Fruit fly (Drosophila melanogaster) whole organism, embryonic: ENCODE data around the gene CG15203.

ENCODE experiments used
- BEAF-32 ChIP-seq: fragments of 200-800 bp; sonication (Bioruptor generic); optimal IDR thresholded peaks from 3 replicates; lab custom pipeline; 2017; ENCODE audit warnings: missing biosample characterization, missing genetic modification characterization, mild to moderate bottlenecking, moderate library complexity, missing genetic modification reagents
- CG10321 ChIP-seq: fragments of 200-800 bp; sonication (Bioruptor generic); IDR thresholded peaks from 2 replicates; pipeline ENCODE4 v1.3.6; 2022; ENCODE audit warnings: missing biosample characterization, missing genetic modification characterization
- CG10543 ChIP-seq: fragments of 200-800 bp; sonication (Bioruptor generic); optimal IDR thresholded peaks from 3 replicates; lab custom pipeline; 2017; ENCODE audit warnings: missing biosample characterization, mild to moderate bottlenecking, missing genetic modification characterization, moderate library complexity
- CG10654 ChIP-seq: fragments of 200-800 bp; sonication (Bioruptor generic); optimal IDR thresholded peaks from 2 replicates; lab custom pipeline; 2016; ENCODE audit warnings: missing biosample characterization, missing genetic modification characterization
- CG11504 ChIP-seq: fragments of 200-800 bp; sonication (Bioruptor generic); optimal IDR thresholded peaks from 3 replicates; lab custom pipeline; 2019; ENCODE audit warnings: missing biosample characterization, mild to moderate bottlenecking, missing genetic modification characterization, moderate library complexity
- CG17186 ChIP-seq: fragments of 200-800 bp; sonication (Bioruptor generic); optimal IDR thresholded peaks from 3 replicates; lab custom pipeline; 2017; ENCODE audit warnings: missing biosample characterization, missing genetic modification reagents, missing genetic modification characterization
- CG18011 ChIP-seq: fragments of 200-800 bp; sonication (Bioruptor generic); optimal IDR thresholded peaks from 2 replicates; lab custom pipeline; 2017; ENCODE audit warnings: missing biosample characterization, missing genetic modification characterization, mild to moderate bottlenecking, moderate library complexity, missing genotype
- CG30431 ChIP-seq: fragments of 200-800 bp; sonication (Bioruptor generic); optimal IDR thresholded peaks from 2 replicates; lab custom pipeline; 2017; ENCODE audit warnings: missing biosample characterization, missing genetic modification characterization
- CG3065 ChIP-seq: fragments of 200-800 bp; sonication (Bioruptor generic); optimal IDR thresholded peaks from 2 replicates; lab custom pipeline; 2016; ENCODE audit warnings: missing biosample characterization, missing genetic modification characterization
- CG31441 ChIP-seq: fragments of 200-800 bp; sonication (Bioruptor generic); IDR thresholded peaks from 2 replicates; pipeline ENCODE4 v1.3.6; 2022; ENCODE audit warnings: missing biosample characterization, missing genetic modification characterization
- CG32767 ChIP-seq: fragments of 200-800 bp; sonication (Bioruptor generic); IDR thresholded peaks from 2 replicates; pipeline ENCODE4 v1.3.6; 2022; ENCODE audit warnings: missing biosample characterization, missing genetic modification characterization
- CG33557 ChIP-seq: fragments of 200-800 bp; sonication (Bioruptor generic); optimal IDR thresholded peaks from 2 replicates; lab custom pipeline; 2019; ENCODE audit warnings: missing biosample characterization, mild to moderate bottlenecking, missing genetic modification characterization, moderate library complexity
- CG34376 ChIP-seq: fragments of 200-800 bp; sonication (Bioruptor generic); optimal IDR thresholded peaks from 2 replicates; lab custom pipeline; 2018; ENCODE audit warnings: missing biosample characterization, mild to moderate bottlenecking, missing genetic modification characterization
- CG34422 ChIP-seq: fragments of 200-800 bp; sonication (Bioruptor generic); IDR thresholded peaks from 3 replicates; pipeline ENCODE4 v1.3.6; 2022; ENCODE audit warnings: missing biosample characterization, missing genetic modification characterization
- CG42726 ChIP-seq: fragments of 200-800 bp; sonication (Bioruptor generic); IDR thresholded peaks from 2 replicates; pipeline ENCODE4 v1.3.6; 2022; ENCODE audit warnings: missing biosample characterization, missing genetic modification characterization; ENCODE audit not compliant: partially characterized antibody
- CG4282 ChIP-seq: fragments of 200-800 bp; sonication (Bioruptor generic); optimal IDR thresholded peaks from 2 replicates; lab custom pipeline; 2016; ENCODE audit warnings: missing biosample characterization, missing genetic modification characterization
- CG5180 ChIP-seq: fragments of 200-800 bp; sonication (Bioruptor generic); optimal IDR thresholded peaks from 3 replicates; lab custom pipeline; 2017; ENCODE audit warnings: missing biosample characterization, missing genetic modification characterization, mild to moderate bottlenecking, moderate library complexity, missing genetic modification reagents
- CG6813 ChIP-seq: fragments of 200-800 bp; sonication (Bioruptor generic); optimal IDR thresholded peaks from 2 replicates; lab custom pipeline; 2017; ENCODE audit warnings: missing biosample characterization, missing genetic modification characterization, mild to moderate bottlenecking, moderate library complexity, missing genetic modification reagents
- CG7963 ChIP-seq: fragments of 200-800 bp; sonication (Bioruptor generic); IDR thresholded peaks from 3 replicates; pipeline ENCODE4 v1.3.6; 2022; ENCODE audit warnings: missing biosample characterization, missing genetic modification characterization; ENCODE audit not compliant: partially characterized antibody
- CG8089 ChIP-seq: fragments of 200-800 bp; sonication (Bioruptor generic); optimal IDR thresholded peaks from 3 replicates; lab custom pipeline; 2016; ENCODE audit warnings: missing biosample characterization, missing genetic modification characterization
- CG8478 ChIP-seq: fragments of >200 bp; optimal IDR thresholded peaks from 2 replicates; lab custom pipeline; 2018
- CG9727 ChIP-seq: fragments of 200-800 bp; sonication (Bioruptor generic); optimal IDR thresholded peaks from 3 replicates; lab custom pipeline; 2017; ENCODE audit warnings: missing biosample characterization, mild to moderate bottlenecking, missing genetic modification characterization
- Dbx ChIP-seq: fragments of 200-800 bp; sonication (Bioruptor generic); IDR thresholded peaks from 3 replicates; pipeline ENCODE4 v1.3.6; 2022; ENCODE audit warnings: missing biosample characterization, missing genetic modification characterization
- E2f1 ChIP-seq: fragments of 200-800 bp; sonication (Bioruptor generic); IDR thresholded peaks from 2 replicates; pipeline ENCODE4 v1.3.6; 2022; ENCODE audit warnings: missing biosample characterization, missing genetic modification characterization
- E2f2 ChIP-seq: fragments of 200-800 bp; sonication (Bioruptor generic); IDR thresholded peaks from 2 replicates; pipeline ENCODE4 v1.3.6; 2022; ENCODE audit warnings: missing biosample characterization, missing genetic modification characterization
- Ets97D ChIP-seq: fragments of 200-800 bp; sonication (Bioruptor generic); optimal IDR thresholded peaks from 3 replicates; lab custom pipeline; 2016; ENCODE audit warnings: missing biosample characterization, missing genetic modification characterization
- Fer3 ChIP-seq: fragments of 200-800 bp; sonication (Bioruptor generic); optimal IDR thresholded peaks from 2 replicates; lab custom pipeline; 2018; ENCODE audit warnings: missing biosample characterization, mild to moderate bottlenecking, missing genetic modification characterization, moderate library complexity
- Hr39 ChIP-seq: fragments of >200 bp; optimal IDR thresholded peaks from 2 replicates; lab custom pipeline; 2017
- Hsf ChIP-seq: fragments of 200-800 bp; sonication (Bioruptor generic); optimal IDR thresholded peaks from 3 replicates; lab custom pipeline; 2016; ENCODE audit warnings: missing biosample characterization, missing genetic modification characterization
- Lim3 ChIP-seq: fragments of 200-800 bp; sonication (Bioruptor generic); IDR thresholded peaks from 2 replicates; pipeline ENCODE4 v1.3.6; 2022; ENCODE audit warnings: missing biosample characterization, missing genetic modification characterization
- Max ChIP-seq: fragments of 200-800 bp; sonication (Bioruptor generic); optimal IDR thresholded peaks from 2 replicates; lab custom pipeline; 2016; ENCODE audit warnings: missing biosample characterization, mild to moderate bottlenecking, missing genetic modification characterization
- Optix ChIP-seq: fragments of 200-800 bp; sonication (Bioruptor generic); IDR thresholded peaks from 3 replicates; pipeline ENCODE4 v1.3.6; 2022; ENCODE audit warnings: missing biosample characterization, missing genetic modification characterization
- Rx ChIP-seq: fragments of 200-800 bp; sonication (Bioruptor generic); IDR thresholded peaks from 2 replicates; pipeline ENCODE4 v1.3.6; 2022; ENCODE audit warnings: missing biosample characterization, missing genetic modification characterization
- Xrp1 ChIP-seq: fragments of 200-800 bp; sonication (Bioruptor generic); IDR thresholded peaks from 2 replicates; pipeline ENCODE4 v1.3.6; 2022; ENCODE audit warnings: missing biosample characterization, missing genetic modification characterization
- crc ChIP-seq: fragments of 200-800 bp; sonication (Bioruptor generic); optimal IDR thresholded peaks from 2 replicates; lab custom pipeline; 2016; ENCODE audit warnings: missing biosample characterization, missing genetic modification characterization
- fru ChIP-seq: fragments of >200 bp; optimal IDR thresholded peaks from 2 replicates; lab custom pipeline; 2017
- gce ChIP-seq: fragments of 200-800 bp; sonication (Bioruptor generic); IDR thresholded peaks from 3 replicates; pipeline ENCODE4 v1.3.6; 2022; ENCODE audit warnings: missing biosample characterization, missing genetic modification characterization
- grn ChIP-seq: fragments of 200-800 bp; sonication (Bioruptor generic); optimal IDR thresholded peaks from 3 replicates; lab custom pipeline; 2017; ENCODE audit warnings: missing biosample characterization, missing genetic modification characterization
- gsb-n ChIP-seq: fragments of 200-800 bp; sonication (Bioruptor generic); optimal IDR thresholded peaks from 3 replicates; lab custom pipeline; 2018; ENCODE audit warnings: missing biosample characterization, mild to moderate bottlenecking, missing genetic modification characterization
- lov ChIP-seq, 2 experiments: fragments of 200-800 bp in 1 of 2; fragments of >200 bp in 1 of 2; sonication (Bioruptor generic) in 1 of 2; IDR thresholded peaks in 1 of 2; optimal IDR thresholded peaks in 1 of 2; 2 replicates in 1 of 2; 3 replicates in 1 of 2; pipeline versions ENCODE4 v1.3.6 to Lab custom; 2017 to 2022; ENCODE audit warnings: missing biosample characterization in 1 of 2, missing genetic modification characterization in 1 of 2
- odd ChIP-seq: fragments of 200-800 bp; sonication (Bioruptor generic); optimal IDR thresholded peaks from 2 replicates; lab custom pipeline; 2017; ENCODE audit warnings: missing biosample characterization, mild to moderate bottlenecking, missing genetic modification characterization
- pb ChIP-seq: fragments of 200-800 bp; sonication (Bioruptor generic); optimal IDR thresholded peaks from 3 replicates; lab custom pipeline; 2016; ENCODE audit warnings: missing biosample characterization, missing genetic modification characterization
- pho ChIP-seq: fragments of 200-800 bp; sonication (Bioruptor generic); optimal IDR thresholded peaks from 2 replicates; lab custom pipeline; 2016; ENCODE audit warnings: missing biosample characterization, missing genetic modification characterization
- pros ChIP-seq: fragments of 200-800 bp; sonication (Bioruptor generic); optimal IDR thresholded peaks from 3 replicates; lab custom pipeline; 2019; ENCODE audit warnings: missing biosample characterization, mild to moderate bottlenecking, missing genetic modification characterization, moderate library complexity
- run ChIP-seq: fragments of 200-800 bp; sonication (Bioruptor generic); optimal IDR thresholded peaks from 3 replicates; lab custom pipeline; 2018; ENCODE audit warnings: missing biosample characterization, mild to moderate bottlenecking, missing genetic modification characterization
- sd ChIP-seq: fragments of 200-800 bp; sonication (Bioruptor generic); optimal IDR thresholded peaks from 3 replicates; lab custom pipeline; 2018; ENCODE audit warnings: missing biosample characterization, mild to moderate bottlenecking, missing genetic modification characterization, moderate library complexity
- sens ChIP-seq: fragments of 200-800 bp; sonication (Bioruptor generic); peaks from one replicate; lab custom pipeline; 2016; ENCODE audit warnings: missing biosample characterization, missing genetic modification characterization
- seq ChIP-seq: fragments of 200-800 bp; sonication (Bioruptor generic); IDR thresholded peaks from 2 replicates; pipeline ENCODE4 v1.3.6; 2022; ENCODE audit warnings: missing biosample characterization, missing genetic modification characterization
- zen2 ChIP-seq: fragments of 200-800 bp; sonication (Bioruptor generic); IDR thresholded peaks from 3 replicates; pipeline ENCODE4 v1.3.6; 2022; ENCODE audit warnings: missing biosample characterization, missing genetic modification characterization; ENCODE audit not compliant: partially characterized antibody

CG15203 gene

dm6 chrX:11044456-11044855, 21.9 kb upstream of the CG15203 start, which contains the start of gene SmydA-4:
TSS of gene SmydA-4 (plus strand) at chrX:11044756.
- TF ChIP-seq gsb-n (no peak), CG18011 (no peak), CG8478 (no peak), sens (GFP tag; lab: Kevin White, UChicago) (peak; percentile 29), Fer3 (tag; lab: Kevin White, UChicago) (no peak), CG10543 (GFP tag; lab: Kevin White, UChicago) (peak; percentile 8), CG8089 (GFP tag; lab: Kevin White, UChicago) (no peak)

- TF ChIP-seq CG17186 (GFP tag; lab: Kevin White, UChicago), result no peak
- no peak for TF ChIP-seq CG10654 (GFP tag; lab: Kevin White, UChicago)
- TF ChIP-seq Hr39, result no peak
- TF ChIP-seq CG30431 (GFP tag; lab: Kevin White, UChicago), result no peak
- TF ChIP-seq crc (GFP tag; lab: Kevin White, UChicago), result no peak
- TF ChIP-seq Optix (GFP tag; lab: Robert Waterston, UW), result no peak
- TF ChIP-seq fru, result no peak
- no peak for TF ChIP-seq odd (GFP tag; lab: Kevin White, UChicago)
- no peak for TF ChIP-seq Ets97D (GFP tag; lab: Kevin White, UChicago)
- TF ChIP-seq Lim3 (GFP tag; lab: Robert Waterston, UW), result no peak
- TF ChIP-seq Dbx (GFP tag; lab: Robert Waterston, UW), result no peak
- TF ChIP-seq zen2 (GFP tag; lab: Robert Waterston, UW), result no peak
- TF ChIP-seq CG42726 (GFP tag; lab: Robert Waterston, UW), result no peak
- no peak for TF ChIP-seq pb (GFP tag; lab: Kevin White, UChicago)
- no peak for TF ChIP-seq CG32767 (GFP tag; lab: Robert Waterston, UW)
Observed at dm6 chrX:11053456-11053855, 12.9 kb upstream of the CG15203 start, which contains the start of gene CG1552. TSS of gene CG1552 (minus strand) at chrX:11053556.

- no peak for TF ChIP-seq CG4282
- TF ChIP-seq pho, result no peak
- no peak for TF ChIP-seq Hsf (GFP tag; lab: Kevin White, UChicago)
- no peak for TF ChIP-seq fru
- TF ChIP-seq CG9727, result no peak
- no peak for TF ChIP-seq odd (GFP tag; lab: Kevin White, UChicago)
- TF ChIP-seq gce (GFP tag; lab: Robert Waterston, UW), result no peak
- no peak for TF ChIP-seq CG34422 (GFP tag; lab: Robert Waterston, UW)
- no peak for TF ChIP-seq CG31441 (GFP tag; lab: Robert Waterston, UW)
- TF ChIP-seq Xrp1 (GFP tag; lab: Robert Waterston, UW), result no peak
- TF ChIP-seq BEAF-32 (GFP tag; lab: Kevin White, UChicago), result no peak
- no peak for TF ChIP-seq zen2 (GFP tag; lab: Robert Waterston, UW)
- TF ChIP-seq CG10321 (GFP tag; lab: Robert Waterston, UW), result no peak
- no peak for TF ChIP-seq sd
- no peak for TF ChIP-seq grn (GFP tag; lab: Kevin White, UChicago)
Observed at dm6 chrX:11059519-11059918, 6.8 kb upstream of the CG15203 start, which contains the start of gene CG1545. TSS of gene CG1545 (minus strand) at chrX:11059619.

dm6 chrX:11063070-11063469, 3.3 kb upstream of the CG15203 start, which contains the start of gene CG1537:
TSS of gene CG1537 (minus strand) at chrX:11063170.
- TF ChIP-seq CG33557 (GFP tag; lab: Kevin White, UChicago), result no peak
- no peak for TF ChIP-seq seq (GFP tag; lab: Robert Waterston, UW)
- TF ChIP-seq CG11504 (tag; lab: Kevin White, UChicago), result no peak
- TF ChIP-seq CG3065 (GFP tag; lab: Kevin White, UChicago), result no peak
- TF ChIP-seq CG6813, result no peak
- no peak for TF ChIP-seq Max (GFP tag; lab: Kevin White, UChicago)
- TF ChIP-seq CG5180, result no peak
- TF ChIP-seq E2f1, result no peak
- no peak for TF ChIP-seq pros (GFP tag; lab: Kevin White, UChicago)
- TF ChIP-seq CG7963 (GFP tag; lab: Robert Waterston, UW), result no peak
- TF ChIP-seq CG34376 (GFP tag; lab: Kevin White, UChicago), result no peak
- TF ChIP-seq run, result no peak
- TF ChIP-seq E2f2 (GFP tag; lab: Robert Waterston, UW), result no peak
- TF ChIP-seq Rx, result no peak
- no peak for TF ChIP-seq lov (optimal IDR thresholded peaks at IDR 0.05; lab: Kevin White, UChicago)
- TF ChIP-seq lov (GFP tag; IDR thresholded peaks at IDR 0.05; lab: Robert Waterston, UW), result no peak
- no peak for TF ChIP-seq CG32767 (GFP tag; lab: Robert Waterston, UW)
